Fruit fly (Drosophila melanogaster) whole organism, pupa: ENCODE results near the gene FucTB.

Source experiments
- CG10348 ChIP-seq: fragments of 200-800 bp; sonication (Bioruptor generic); IDR thresholded peaks from 2 replicates; pipeline ENCODE4 v1.3.6; 2022; ENCODE audit warnings: missing biosample characterization, missing genetic modification characterization
- CG15710 ChIP-seq: fragments of 200-800 bp; sonication (Bioruptor generic); optimal IDR thresholded peaks from 2 replicates; lab custom pipeline; 2018; ENCODE audit warnings: missing biosample characterization, mild to moderate bottlenecking, missing genetic modification characterization, moderate library complexity
- CG32121 ChIP-seq: fragments of 200-800 bp; sonication (Bioruptor generic); IDR thresholded peaks from 2 replicates; pipeline ENCODE4 v1.3.6; 2022; ENCODE audit warnings: missing biosample characterization, missing genetic modification characterization
- CG34367 ChIP-seq: fragments of 200-800 bp; sonication (Bioruptor generic); optimal IDR thresholded peaks from 2 replicates; lab custom pipeline; 2018; ENCODE audit warnings: missing biosample characterization, mild to moderate bottlenecking, missing genetic modification characterization
- CG4496 ChIP-seq: fragments of 200-800 bp; sonication (Bioruptor generic); IDR thresholded peaks from 3 replicates; pipeline ENCODE4 v1.3.6; 2022; ENCODE audit warnings: missing biosample characterization, missing genetic modification characterization
- D1 ChIP-seq: fragments of 200-800 bp; sonication (Bioruptor generic); optimal IDR thresholded peaks from 2 replicates; lab custom pipeline; 2018; ENCODE audit warnings: missing biosample characterization, mild to moderate bottlenecking, missing genetic modification characterization, moderate library complexity
- Snoo ChIP-seq: fragments of 200-800 bp; sonication (Bioruptor generic); optimal IDR thresholded peaks from 3 replicates; lab custom pipeline; 2017; ENCODE audit warnings: missing biosample characterization, mild to moderate bottlenecking, missing genetic modification characterization, inconsistent platforms
- rn ChIP-seq: fragments of 200-800 bp; sonication (Bioruptor generic); IDR thresholded peaks from 2 replicates; pipeline ENCODE4 v1.3.6; 2022; ENCODE audit warnings: missing biosample characterization, missing genetic modification characterization

DNA sequence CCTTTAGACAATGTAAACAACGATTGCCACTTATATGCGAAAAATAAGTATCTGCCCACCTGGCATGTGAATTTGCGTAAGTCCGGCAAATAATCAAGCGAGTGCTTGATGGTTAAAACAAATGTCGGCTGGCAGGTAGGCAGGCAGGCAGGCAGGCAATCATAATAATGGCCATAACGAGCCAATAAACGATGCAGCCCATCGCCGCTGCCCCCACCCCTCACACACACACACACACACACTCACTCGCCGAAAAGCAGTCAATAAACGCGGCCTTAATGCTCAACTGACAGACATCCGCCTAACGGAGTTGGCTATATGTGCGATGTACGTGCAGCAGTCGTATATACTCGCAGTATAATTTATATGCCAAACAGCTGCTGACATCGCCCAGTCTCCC lies 9.5 kb downstream of the FucTB start:
- no peak for TF ChIP-seq CG15710 (tag; lab: Kevin White, UChicago)
- TF ChIP-seq CG10348 (GFP tag; lab: Robert Waterston, UW): no peak
- no peak for TF ChIP-seq CG34367 (tag; lab: Kevin White, UChicago)
- TF ChIP-seq CG4496 (GFP tag; lab: Robert Waterston, UW): no peak
- no peak for TF ChIP-seq CG32121 (GFP tag; lab: Robert Waterston, UW)
- no peak for TF ChIP-seq Snoo (tag; lab: Kevin White, UChicago)
- TF ChIP-seq D1: no peak
- TF ChIP-seq rn (GFP tag; lab: Robert Waterston, UW): no peak
